Worm (Caenorhabditis elegans) whole organism, midembryonic: Measurements from ENCODE around the gene C34F11.1.

ENCODE experiments used
- T22C8.4 ChIP-seq: fragments of 200-800 bp; sonication (Bioruptor generic); IDR thresholded peaks from 2 replicates; pipeline ENCODE4 v1.3.6; 2022; ENCODE audit warnings: missing genetic modification characterization, missing compliant biosample characterization
- cog-1 ChIP-seq: sonication (generic microtip); optimal IDR thresholded peaks from 2 replicates; lab custom pipeline; 2016; ENCODE audit warnings: missing genetic modification characterization, missing compliant biosample characterization
- flt-1 ChIP-seq: fragments of 200-800 bp; sonication (Bioruptor generic); IDR thresholded peaks from 2 replicates; pipeline ENCODE4 v1.3.6; 2022; ENCODE audit warnings: missing genetic modification characterization, missing compliant biosample characterization
- klf-2 ChIP-seq: fragments of 200-800 bp; sonication (Bioruptor generic); conservative IDR thresholded peaks from 2 replicates; pipeline ENCODE4 v1.3.6; 2022; ENCODE audit warnings: missing genetic modification reagents, missing genetic modification characterization, missing compliant biosample characterization
- med-1 ChIP-seq: sonication (generic microtip); optimal IDR thresholded peaks from 2 replicates; lab custom pipeline; 2017; ENCODE audit warnings: missing genetic modification characterization, mild to moderate bottlenecking, missing compliant biosample characterization, antibody characterized with exemption, missing genetic modification reagents; ENCODE audit not compliant: insufficient read depth
- ref-1 ChIP-seq: fragments of 200-800 bp; sonication (Bioruptor generic); conservative IDR thresholded peaks from 2 replicates; pipeline ENCODE4 v1.3.6; 2022; ENCODE audit warnings: missing genetic modification reagents, missing genetic modification characterization, missing compliant biosample characterization
- tab-1 ChIP-seq: fragments of 200-800 bp; sonication (Bioruptor generic); IDR thresholded peaks from 2 replicates; pipeline ENCODE4 v1.3.6; 2022; ENCODE audit warnings: missing genetic modification characterization, missing compliant biosample characterization
- ztf-23 ChIP-seq: fragments of 200-800 bp; sonication (Bioruptor generic); IDR thresholded peaks from 2 replicates; pipeline ENCODE4 v1.3.6; 2022; ENCODE audit warnings: missing genetic modification reagents, missing genetic modification characterization, missing compliant biosample characterization
- ztf-29 ChIP-seq: fragments of 200-800 bp; sonication (Bioruptor generic); IDR thresholded peaks from 2 replicates; pipeline ENCODE4 v1.3.6; 2022; ENCODE audit warnings: missing genetic modification reagents, missing genetic modification characterization, missing compliant biosample characterization

Gene C34F11.1

DNA sequence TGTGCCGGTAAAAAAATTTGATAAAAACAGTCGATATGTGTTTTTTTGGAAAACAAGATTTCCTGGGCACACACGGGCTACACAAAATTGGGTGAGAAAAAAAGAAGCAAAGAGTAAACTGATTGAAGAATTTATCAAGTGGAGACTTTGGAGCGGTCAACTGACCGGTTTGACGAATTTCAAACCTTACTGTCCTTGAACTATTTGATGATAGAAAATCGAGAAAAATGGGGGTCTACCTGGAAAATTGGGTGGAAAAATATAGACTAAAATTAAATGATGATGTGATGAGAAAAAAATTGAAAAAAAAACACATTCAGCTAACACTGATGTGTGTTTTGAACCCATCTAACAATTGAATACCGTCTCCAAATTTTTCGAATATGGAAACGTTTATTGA is 1.9 kb upstream of the C34F11.1 start, which contains the start of gene C34F11.8:
C34F11.8 (minus strand) TSS at position 135 of the 400 bp plus-strand sequence.
- TF ChIP-seq tab-1 (GFP tag; lab: Robert Waterston, UW) (no peak), ztf-23 (GFP tag; lab: Robert Waterston, UW) (no peak), med-1 (GFP tag; lab: Kevin White, UChicago) (no peak), klf-2 (GFP tag; lab: Robert Waterston, UW) (no peak), ref-1 (GFP tag; lab: Robert Waterston, UW) (no peak), flt-1 (GFP tag; lab: Robert Waterston, UW) (no peak), T22C8.4 (GFP tag; lab: Robert Waterston, UW) (no peak), cog-1 (tag; lab: Kevin White, UChicago) (no peak), ztf-29 (GFP tag; lab: Robert Waterston, UW) (no peak)

DNA sequence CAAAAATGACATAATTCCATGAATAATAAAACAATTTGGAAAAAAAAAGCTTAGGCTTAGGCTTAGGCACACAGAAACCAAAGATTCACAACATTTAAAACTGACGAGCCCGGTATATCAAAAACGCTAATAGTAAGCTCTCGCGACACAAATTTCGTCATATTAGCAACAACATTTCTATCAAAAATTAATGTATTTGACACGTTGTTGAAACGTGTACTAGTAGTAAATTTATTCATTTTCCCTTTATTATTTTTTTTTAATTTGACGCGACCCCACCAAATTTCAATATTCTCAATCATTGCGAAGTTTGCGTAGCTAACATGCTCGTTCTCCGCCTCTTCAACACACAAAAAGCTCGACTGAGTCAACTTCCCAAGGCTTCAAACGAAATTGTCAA is 805 bp upstream of the C34F11.1 start, which contains the start of gene C34F11.2:
C34F11.2 (plus strand) TSS at position 301 of the 400 bp plus-strand sequence.
- TF ChIP-seq cog-1 (tag; lab: Kevin White, UChicago) (no peak), T22C8.4 (GFP tag; lab: Robert Waterston, UW) (no peak), klf-2 (GFP tag; lab: Robert Waterston, UW) (no peak), flt-1 (GFP tag; lab: Robert Waterston, UW) (no peak), ztf-29 (GFP tag; lab: Robert Waterston, UW) (no peak), med-1 (GFP tag; lab: Kevin White, UChicago) (no peak), tab-1 (GFP tag; lab: Robert Waterston, UW) (no peak), ztf-23 (GFP tag; lab: Robert Waterston, UW) (no peak), ref-1 (GFP tag; lab: Robert Waterston, UW) (no peak)

DNA sequence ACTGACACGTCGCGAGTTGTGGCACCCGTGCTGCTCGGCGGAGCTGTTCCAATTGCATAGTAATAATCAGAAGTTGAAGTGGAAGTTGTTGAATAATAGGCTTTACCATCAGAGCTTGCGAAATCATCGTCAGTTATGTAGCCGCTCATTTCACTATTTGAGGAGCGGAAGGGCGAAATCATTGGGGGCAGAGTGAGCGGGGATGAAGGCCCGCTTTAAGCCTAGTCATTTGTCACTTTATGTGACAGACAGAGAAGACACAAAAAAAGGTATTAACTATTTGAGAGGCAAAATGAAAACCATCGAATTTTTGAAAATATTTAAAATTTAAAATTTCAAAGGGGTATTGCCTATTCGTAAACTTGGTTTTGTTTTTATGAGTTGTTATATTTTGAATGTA is 5.6 kb downstream of the C34F11.1 start:
- TF ChIP-seq klf-2 (GFP tag; lab: Robert Waterston, UW): no peak
- TF ChIP-seq T22C8.4 (GFP tag; lab: Robert Waterston, UW): no peak
- no peak for TF ChIP-seq tab-1 (GFP tag; lab: Robert Waterston, UW)
- no peak for TF ChIP-seq ref-1 (GFP tag; lab: Robert Waterston, UW)
- no peak for TF ChIP-seq cog-1 (tag; lab: Kevin White, UChicago)
- no peak for TF ChIP-seq flt-1 (GFP tag; lab: Robert Waterston, UW)
- TF ChIP-seq med-1 (GFP tag; lab: Kevin White, UChicago): no peak
- TF ChIP-seq ztf-29 (GFP tag; lab: Robert Waterston, UW): no peak
- no peak for TF ChIP-seq ztf-23 (GFP tag; lab: Robert Waterston, UW)

DNA sequence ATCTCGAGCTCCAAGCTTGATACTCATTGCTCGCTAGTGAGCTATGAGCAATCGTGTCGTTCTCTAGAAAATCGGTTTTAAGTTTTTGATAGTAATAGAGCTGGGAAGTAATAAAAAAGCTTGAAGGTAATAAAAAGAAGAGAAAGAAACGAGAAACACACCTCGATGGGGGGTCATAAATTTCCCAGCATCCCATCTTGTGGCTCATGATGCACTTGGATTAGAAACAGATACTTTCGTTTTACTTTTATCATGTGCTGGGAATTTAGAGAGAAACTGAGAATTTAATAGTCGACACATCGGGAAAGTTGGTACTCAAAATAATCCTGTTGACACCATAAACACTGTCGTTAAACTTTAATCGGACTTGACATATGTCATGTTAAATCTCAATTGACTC is 7.9 kb downstream of the C34F11.1 start:
- TF ChIP-seq ztf-23 (GFP tag; lab: Robert Waterston, UW): no peak
- TF ChIP-seq T22C8.4 (GFP tag; lab: Robert Waterston, UW): no peak
- no peak for TF ChIP-seq cog-1 (tag; lab: Kevin White, UChicago)
- TF ChIP-seq tab-1 (GFP tag; lab: Robert Waterston, UW): no peak
- no peak for TF ChIP-seq klf-2 (GFP tag; lab: Robert Waterston, UW)
- TF ChIP-seq ztf-29 (GFP tag; lab: Robert Waterston, UW): no peak
- no peak for TF ChIP-seq ref-1 (GFP tag; lab: Robert Waterston, UW)
- TF ChIP-seq flt-1 (GFP tag; lab: Robert Waterston, UW): no peak
- TF ChIP-seq med-1 (GFP tag; lab: Kevin White, UChicago): no peak

DNA sequence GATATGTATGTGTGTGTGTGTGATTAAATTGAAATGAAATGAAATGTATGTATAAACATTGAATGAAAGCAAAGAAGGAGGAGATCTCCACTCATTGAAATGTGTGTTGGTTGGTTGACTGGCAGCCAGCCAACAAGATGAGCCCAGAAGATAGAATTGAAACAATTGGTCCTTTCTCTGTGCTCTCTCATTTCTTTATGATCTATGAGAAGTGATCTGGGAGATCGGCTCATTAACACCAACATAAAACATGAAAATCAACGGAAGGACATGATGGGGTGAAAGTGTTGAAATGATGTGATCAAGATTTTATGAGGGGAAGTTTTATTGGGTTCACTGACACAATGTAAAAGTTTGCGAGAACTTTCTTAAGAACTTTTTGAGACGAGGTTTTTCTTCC is 10.1 kb downstream of the C34F11.1 start:
- TF ChIP-seq ref-1 (GFP tag; lab: Robert Waterston, UW) (no peak), cog-1 (tag; lab: Kevin White, UChicago) (no peak), med-1 (GFP tag; lab: Kevin White, UChicago) (no peak), tab-1 (GFP tag; lab: Robert Waterston, UW) (no peak), T22C8.4 (GFP tag; lab: Robert Waterston, UW) (no peak), ztf-23 (GFP tag; lab: Robert Waterston, UW) (no peak), ztf-29 (GFP tag; lab: Robert Waterston, UW) (no peak), klf-2 (GFP tag; lab: Robert Waterston, UW) (no peak), flt-1 (GFP tag; lab: Robert Waterston, UW) (no peak)

DNA sequence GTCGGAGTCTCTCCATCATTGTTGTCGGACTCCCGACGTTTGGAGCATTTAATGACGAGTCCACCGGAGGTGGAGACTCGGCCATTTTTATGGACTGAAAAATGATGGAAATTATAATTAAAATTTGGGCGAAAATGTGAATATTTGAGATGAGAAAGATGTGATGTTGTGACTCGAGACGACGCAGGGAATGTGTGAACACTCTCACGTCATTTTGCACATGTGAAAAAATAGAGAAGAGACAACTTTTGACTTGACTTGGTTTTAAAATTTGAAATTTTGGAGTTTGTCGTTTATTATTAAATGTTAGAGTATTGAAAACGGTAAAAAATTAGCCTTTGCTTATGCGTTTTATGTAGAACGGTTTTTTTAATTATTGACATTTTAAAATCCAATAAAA is 12.5 kb downstream of the C34F11.1 start, which contains the start of gene dsh-1:
dsh-1 (minus strand) TSS at position 101 of the 400 bp plus-strand sequence.
- TF ChIP-seq T22C8.4 (GFP tag; lab: Robert Waterston, UW): no peak
- TF ChIP-seq ztf-29 (GFP tag; lab: Robert Waterston, UW): no peak
- TF ChIP-seq tab-1 (GFP tag; lab: Robert Waterston, UW): no peak

DNA sequence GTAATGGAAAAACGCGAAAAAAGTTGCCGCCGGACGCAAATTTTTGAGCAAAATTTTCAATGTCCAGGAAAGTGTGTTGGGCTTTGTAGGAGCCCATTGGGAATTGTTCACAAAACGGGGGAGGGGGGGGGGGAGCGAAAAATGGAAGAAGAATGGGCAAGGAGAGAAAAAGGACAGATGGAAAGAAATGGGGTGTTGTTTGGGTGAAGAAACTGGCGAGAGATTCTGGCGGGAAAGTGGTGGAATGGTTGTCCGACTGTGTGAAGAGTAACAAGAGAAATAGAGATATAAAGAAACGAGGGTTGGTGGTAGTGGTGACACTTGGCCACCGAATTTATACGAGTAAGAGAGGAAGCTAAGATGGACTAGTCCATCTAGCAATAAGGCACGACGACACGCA is 13.5 kb downstream of the C34F11.1 start:
- TF ChIP-seq ztf-23 (GFP tag; lab: Robert Waterston, UW) (0 out of 2 replicates have a peak, but pooled peaks have one; percentile 54), cog-1 (tag; lab: Kevin White, UChicago) (no peak), flt-1 (GFP tag; lab: Robert Waterston, UW) (peak; percentile 17; the same call in 1 of the 2 replicates)

DNA sequence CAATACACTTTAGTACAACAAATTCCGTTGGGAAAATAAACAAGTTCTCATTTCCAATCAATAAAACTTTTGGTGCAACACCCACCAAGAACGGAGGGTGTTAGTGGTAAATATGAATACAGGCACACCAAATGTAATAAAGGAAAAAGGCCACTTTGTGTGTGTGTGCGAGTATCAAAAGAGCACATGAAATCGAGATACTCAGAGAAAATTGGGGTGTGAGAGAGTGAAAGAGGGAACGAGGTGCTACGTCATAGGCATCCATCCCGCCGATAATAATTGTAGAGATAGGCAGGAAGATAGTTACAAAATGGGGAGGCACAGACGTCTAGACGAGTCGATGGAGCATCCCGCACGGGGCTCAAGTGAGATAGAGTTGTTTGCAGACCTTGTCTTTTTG is 15.0 kb downstream of the C34F11.1 start:
- TF ChIP-seq flt-1 (GFP tag; lab: Robert Waterston, UW) (0 out of 2 replicates have a peak, but pooled peaks have one; percentile 30), cog-1 (tag; lab: Kevin White, UChicago) (peak; percentile 16), med-1 (GFP tag; lab: Kevin White, UChicago) (no peak), ztf-29 (GFP tag; lab: Robert Waterston, UW) (no peak)

DNA sequence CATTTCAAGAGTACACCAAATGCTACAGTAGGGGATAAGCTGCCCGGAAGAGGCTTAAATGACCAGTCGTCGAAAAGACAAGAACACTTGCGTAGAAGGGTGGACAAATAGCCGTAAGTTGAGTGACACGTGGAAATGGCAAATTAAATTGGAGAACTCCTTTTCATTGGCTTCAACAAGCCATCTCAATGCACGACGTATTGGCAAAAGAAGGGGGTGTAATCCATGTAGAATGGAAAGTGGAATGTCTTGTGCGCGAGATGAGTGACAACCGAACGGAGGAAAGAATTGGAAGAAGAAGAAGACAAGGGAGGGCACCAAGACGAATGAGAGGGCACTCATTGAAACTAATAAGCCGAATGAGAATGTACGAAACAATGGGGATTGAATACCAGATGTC is 15.9 kb downstream of the C34F11.1 start:
- TF ChIP-seq klf-2 (GFP tag; lab: Robert Waterston, UW) (no peak), ztf-23 (GFP tag; lab: Robert Waterston, UW) (no peak), med-1 (GFP tag; lab: Kevin White, UChicago) (no peak), tab-1 (GFP tag; lab: Robert Waterston, UW) (0 out of 2 replicates have a peak, but pooled peaks have one; percentile 41)
